Worm (Caenorhabditis elegans): ENCODE data around the gene his-73.

- TF ChIP-seq ama-1 (optimal IDR thresholded peaks at IDR 0.05) (no peak), hmg-4 (GFP tag; optimal IDR thresholded peaks at IDR 0.05) (no peak), tbx-11 (GFP tag; IDR thresholded peaks at IDR 0.05) (no peak), scrt-1 (GFP tag; IDR thresholded peaks at IDR 0.05) (no peak)
Measured at ce11 chrII:13184129-13184528, 624 bp downstream of the his-73 start, which contains the start of gene W09H1.3.

Measured in whole organism, early embryonic.